Worm (Caenorhabditis elegans) whole organism, L2 larva: ENCODE measurements around the gene srw-121.

Experiments used
- C34F6.9 ChIP-seq: fragments of 150-350 bp; optimal IDR thresholded peaks from 2 replicates; lab custom pipeline; 2014; ENCODE audit warnings: missing biosample characterization, missing genetic modification characterization
- F13H6.1 ChIP-seq: sonication (generic microtip); optimal IDR thresholded peaks from 2 replicates; lab custom pipeline; 2016; ENCODE audit warnings: missing genetic modification characterization, missing compliant biosample characterization
- R02D3.7 ChIP-seq: fragments of 150-350 bp; optimal IDR thresholded peaks from 2 replicates; lab custom pipeline; 2014; ENCODE audit warnings: missing biosample characterization, missing genetic modification characterization
- Y55F3AM.14 ChIP-seq: fragments of 200-800 bp; sonication (Bioruptor generic); optimal IDR thresholded peaks from 2 replicates; lab custom pipeline; 2018; ENCODE audit warnings: mild to moderate bottlenecking, missing genetic modification characterization, missing compliant biosample characterization
- ZK546.5 ChIP-seq: sonication (generic microtip); optimal IDR thresholded peaks from 2 replicates; lab custom pipeline; 2017; ENCODE audit warnings: missing biosample characterization, missing genetic modification characterization
- blmp-1 ChIP-seq: sonication (generic microtip); optimal IDR thresholded peaks from 2 replicates; lab custom pipeline; 2017; ENCODE audit warnings: missing genetic modification characterization, mild to moderate bottlenecking, missing compliant biosample characterization, antibody characterized with exemption, moderate library complexity; ENCODE audit not compliant: insufficient read depth
- ceh-16 ChIP-seq: fragments of 150-350 bp; optimal IDR thresholded peaks from 2 replicates; lab custom pipeline; 2014; ENCODE audit warnings: missing biosample characterization, missing genetic modification characterization
- crh-2 ChIP-seq: sonication (generic microtip); optimal IDR thresholded peaks from 2 replicates; lab custom pipeline; 2017; ENCODE audit warnings: missing biosample characterization, missing genetic modification characterization
- dmd-4 ChIP-seq: sonication (generic microtip); optimal IDR thresholded peaks from 2 replicates; lab custom pipeline; 2017; ENCODE audit warnings: missing biosample characterization, missing genetic modification characterization
- egl-27 ChIP-seq: sonication (generic microtip); optimal IDR thresholded peaks from 3 replicates; lab custom pipeline; 2017; ENCODE audit warnings: missing biosample characterization, missing genetic modification reagents, missing genetic modification characterization
- gmeb-1 ChIP-seq: fragments of 150-350 bp; optimal IDR thresholded peaks from 2 replicates; lab custom pipeline; 2014; ENCODE audit warnings: missing biosample characterization, missing genetic modification characterization
- lin-11 ChIP-seq: fragments of 150-350 bp; sonication (generic microtip); optimal IDR thresholded peaks from 2 replicates; lab custom pipeline; 2014; ENCODE audit warnings: missing biosample characterization, missing genetic modification characterization, inconsistent platforms, mixed read lengths
- lin-13 ChIP-seq: fragments of 150-350 bp; optimal IDR thresholded peaks from 2 replicates; lab custom pipeline; 2014; ENCODE audit warnings: missing biosample characterization, missing genetic modification reagents, missing genetic modification characterization
- lin-39 ChIP-seq: fragments of 150-350 bp; optimal IDR thresholded peaks from 2 replicates; lab custom pipeline; 2014; ENCODE audit warnings: missing biosample characterization, missing genetic modification reagents, missing genetic modification characterization
- lsy-2 ChIP-seq, 2 experiments: fragments of 150-350 bp in 1 of 2; sonication (generic microtip) in 1 of 2; optimal IDR thresholded peaks; 2 replicates each; lab custom pipeline; 2014 to 2017; ENCODE audit warnings: missing biosample characterization in 2 of 2, missing genetic modification characterization in 2 of 2
- mab-5 ChIP-seq: fragments of 150-350 bp; optimal IDR thresholded peaks from 2 replicates; lab custom pipeline; 2014; ENCODE audit warnings: missing biosample characterization, missing genetic modification characterization
- mbf-1 ChIP-seq: sonication (generic microtip); optimal IDR thresholded peaks from 2 replicates; lab custom pipeline; 2017; ENCODE audit warnings: missing biosample characterization, missing genetic modification characterization
- mdl-1 ChIP-seq, 2 experiments: fragments of 150-350 bp in 1 of 2; sonication (generic microtip) in 1 of 2; optimal IDR thresholded peaks; 2 replicates each; lab custom pipeline; 2017; ENCODE audit warnings: missing biosample characterization in 2 of 2, missing genetic modification characterization in 2 of 2
- nhr-11 ChIP-seq: fragments of 150-350 bp; optimal IDR thresholded peaks from 2 replicates; lab custom pipeline; 2014; ENCODE audit warnings: missing biosample characterization, missing genetic modification characterization
- nhr-12 ChIP-seq: fragments of 150-350 bp; optimal IDR thresholded peaks from 2 replicates; lab custom pipeline; 2014; ENCODE audit warnings: missing biosample characterization, missing genetic modification characterization
- nhr-21 ChIP-seq: fragments of 150-350 bp; optimal IDR thresholded peaks from 2 replicates; lab custom pipeline; 2014; ENCODE audit warnings: missing biosample characterization, missing genetic modification characterization
- nhr-23 ChIP-seq: fragments of 150-350 bp; optimal IDR thresholded peaks from 2 replicates; lab custom pipeline; 2014; ENCODE audit warnings: missing biosample characterization, missing genetic modification reagents, missing genetic modification characterization
- nhr-237 ChIP-seq: fragments of 150-350 bp; optimal IDR thresholded peaks from 2 replicates; lab custom pipeline; 2014; ENCODE audit warnings: missing biosample characterization, missing genetic modification characterization
- nhr-25 ChIP-seq: fragments of 150-350 bp; sonication (generic microtip); optimal IDR thresholded peaks from 3 replicates; lab custom pipeline; 2014; ENCODE audit warnings: missing biosample characterization, missing genetic modification characterization
- nhr-77 ChIP-seq: fragments of 150-350 bp; optimal IDR thresholded peaks from 2 replicates; lab custom pipeline; 2014; ENCODE audit warnings: missing biosample characterization, missing genetic modification characterization
- skn-1 ChIP-seq: sonication (generic microtip); optimal IDR thresholded peaks from 2 replicates; lab custom pipeline; 2017; ENCODE audit warnings: missing biosample characterization, missing genetic modification characterization
- sma-3 ChIP-seq: sonication (generic microtip); optimal IDR thresholded peaks from 2 replicates; lab custom pipeline; 2016; ENCODE audit warnings: missing genetic modification reagents, missing genetic modification characterization, missing compliant biosample characterization
- snpc-4 ChIP-seq: fragments of 150-350 bp; optimal IDR thresholded peaks from 2 replicates; lab custom pipeline; 2014; ENCODE audit warnings: missing biosample characterization, missing genetic modification characterization
- unc-39 ChIP-seq: fragments of 150-350 bp; optimal IDR thresholded peaks from 2 replicates; lab custom pipeline; 2014; ENCODE audit warnings: missing biosample characterization, missing genetic modification characterization
- unc-55 ChIP-seq: fragments of 150-350 bp; sonication (generic microtip); optimal IDR thresholded peaks from 3 replicates; lab custom pipeline; 2014; ENCODE audit warnings: missing biosample characterization, missing genetic modification reagents, missing genetic modification characterization
- unc-62 ChIP-seq: fragments of 150-350 bp; optimal IDR thresholded peaks from 2 replicates; lab custom pipeline; 2014; ENCODE audit warnings: missing biosample characterization, missing genetic modification reagents, missing genetic modification characterization
- zag-1 ChIP-seq: fragments of 150-350 bp; optimal IDR thresholded peaks from 2 replicates; lab custom pipeline; 2014; ENCODE audit warnings: missing biosample characterization, missing genetic modification characterization
- ztf-1 ChIP-seq: fragments of 200-800 bp; sonication (Bioruptor generic); conservative IDR thresholded peaks from 2 replicates; pipeline ENCODE4 v1.3.6; 2022; ENCODE audit warnings: missing genetic modification characterization, missing compliant biosample characterization
- ztf-11 ChIP-seq: sonication (generic microtip); optimal IDR thresholded peaks from 2 replicates; lab custom pipeline; 2017; ENCODE audit warnings: missing biosample characterization, missing genetic modification characterization
- ztf-4 ChIP-seq: fragments of 150-350 bp; optimal IDR thresholded peaks from 2 replicates; lab custom pipeline; 2014; ENCODE audit warnings: missing biosample characterization, missing genetic modification characterization

Gene srw-121

DNA sequence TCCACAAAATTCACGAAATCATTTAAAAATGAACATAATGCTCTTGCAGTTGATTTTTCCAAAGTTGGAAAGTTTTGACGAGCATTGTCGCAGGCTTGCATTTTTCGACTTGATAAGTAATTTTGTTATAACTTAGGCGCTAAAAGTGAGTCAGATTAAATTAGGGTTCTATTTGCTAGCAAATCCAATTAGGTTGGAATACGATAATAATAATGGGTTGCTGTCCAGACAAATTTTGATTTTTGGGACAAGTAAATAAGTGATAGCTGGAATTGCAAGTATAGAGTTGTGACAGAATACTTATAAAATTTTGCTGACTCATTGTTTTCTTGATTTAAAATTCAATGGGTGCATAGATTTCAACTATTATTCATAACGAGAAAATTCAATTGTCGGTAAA, 14.6 kb upstream of the srw-121 start, which contains the start of gene srw-112:
Gene srw-112, minus strand, starts transcription at position 101 of the 400 bp plus-strand sequence.
- TF ChIP-seq mbf-1 (no peak), F13H6.1 (tag; lab: Kevin White, UChicago) (no peak), unc-62 (no peak), nhr-25 (tag; lab: Kevin White, UChicago) (no peak), lin-39 (tag; lab: Kevin White, UChicago) (no peak)

DNA sequence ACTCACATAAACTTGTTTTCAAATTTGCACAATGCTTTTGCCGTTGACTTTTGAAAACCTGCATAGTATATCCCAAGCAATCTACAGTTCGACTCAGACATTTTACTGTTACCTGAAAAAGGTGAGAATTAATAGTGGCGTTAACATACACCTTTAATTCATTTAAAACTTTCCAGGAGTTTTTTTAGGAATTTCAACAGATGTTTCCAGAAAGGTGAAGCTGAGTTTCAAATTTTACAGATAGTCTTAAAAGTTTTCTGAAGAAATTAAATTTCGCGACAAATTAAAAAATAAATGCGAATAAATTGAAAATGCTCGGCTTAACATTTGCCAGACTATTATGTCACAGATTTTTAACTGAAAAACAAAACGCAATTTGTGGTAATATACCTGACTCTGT, 8.4 kb upstream of the srw-121 start, which contains the start of gene srw-119:
Gene srw-119, minus strand, starts transcription at position 101 of the 400 bp plus-strand sequence.
- TF ChIP-seq unc-55 (GFP tag; lab: Kevin White, UChicago) (no peak), nhr-21 (no peak), mdl-1 (tag; optimal IDR thresholded peaks at IDR 0.05; lab: Kevin White, UChicago) (no peak), nhr-11 (no peak), crh-2 (tag; lab: Kevin White, UChicago) (no peak), gmeb-1 (tag; lab: Kevin White, UChicago) (no peak), Y55F3AM.14 (no peak), unc-39 (no peak), lin-13 (GFP tag; lab: Kevin White, UChicago) (no peak), nhr-23 (tag; lab: Kevin White, UChicago) (no peak), nhr-237 (no peak), egl-27 (no peak), C34F6.9 (no peak)

DNA sequence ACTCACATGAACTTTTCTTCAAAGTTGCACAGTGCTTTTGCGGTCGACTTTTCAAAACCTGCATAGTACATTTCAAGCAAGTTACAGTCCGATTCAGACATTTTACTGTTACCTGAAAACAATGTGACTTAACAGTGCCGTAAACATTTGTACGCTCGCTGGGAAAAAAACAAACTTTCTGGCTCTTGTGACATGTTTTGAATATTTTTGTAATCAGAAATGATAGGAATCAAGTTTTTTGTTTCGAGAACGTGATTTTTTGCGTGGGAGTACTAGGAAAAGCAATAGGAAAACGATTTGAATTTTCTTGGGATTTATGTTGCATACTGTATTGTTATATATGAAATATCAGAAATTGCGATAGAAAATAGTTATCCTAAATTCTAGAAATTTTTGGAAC, 4.7 kb upstream of the srw-121 start, which contains the start of gene srw-120:
Gene srw-120, minus strand, starts transcription at position 101 of the 400 bp plus-strand sequence.
- TF ChIP-seq mab-5 (tag; lab: Kevin White, UChicago) (no peak), crh-2 (tag; lab: Kevin White, UChicago) (no peak), lsy-2 (tag; optimal IDR thresholded peaks at IDR 0.05; lab: Kevin White, UChicago) (no peak), zag-1 (tag; lab: Kevin White, UChicago) (no peak), nhr-25 (tag; lab: Kevin White, UChicago) (no peak), blmp-1 (tag; lab: Kevin White, UChicago) (no peak), R02D3.7 (tag; lab: Kevin White, UChicago) (no peak), dmd-4 (no peak), nhr-23 (tag; lab: Kevin White, UChicago) (no peak), egl-27 (no peak)

DNA sequence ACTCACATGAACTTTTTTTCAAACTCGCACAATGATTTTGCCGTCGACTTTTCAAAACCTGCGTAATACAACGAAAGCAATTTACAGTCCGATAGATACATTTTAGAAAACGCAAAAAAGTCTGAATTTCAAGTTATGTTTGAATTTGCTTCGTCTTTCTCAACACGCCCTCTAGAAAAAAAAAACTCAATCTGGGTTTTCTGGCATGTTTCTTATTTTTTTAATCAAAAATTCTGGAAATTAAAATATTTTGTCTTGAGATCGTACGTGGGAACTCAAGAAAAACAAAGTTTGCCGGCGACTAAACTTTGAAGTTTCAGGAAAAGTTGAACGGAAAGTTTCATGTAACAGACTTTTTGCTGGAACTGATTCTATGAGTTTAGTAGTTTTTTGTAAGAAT, 2.4 kb upstream of the srw-121 start, which contains the start of gene srw-115:
Gene srw-115, minus strand, starts transcription at position 101 of the 400 bp plus-strand sequence.
- TF ChIP-seq skn-1 = no peak
- TF ChIP-seq nhr-237 = no peak
- TF ChIP-seq snpc-4 (tag; lab: Kevin White, UChicago) = no peak
- TF ChIP-seq blmp-1 (tag; lab: Kevin White, UChicago) = no peak
- TF ChIP-seq ztf-1 (GFP tag; lab: Robert Waterston, UW) = no peak
- no peak for TF ChIP-seq F13H6.1 (tag; lab: Kevin White, UChicago)
- no peak for TF ChIP-seq crh-2 (tag; lab: Kevin White, UChicago)
- no peak for TF ChIP-seq mab-5 (tag; lab: Kevin White, UChicago)
- no peak for TF ChIP-seq lsy-2 (tag; optimal IDR thresholded peaks at IDR 0.05; lab: Kevin White, UChicago)
- no peak for TF ChIP-seq ZK546.5 (tag; lab: Kevin White, UChicago)
- no peak for TF ChIP-seq dmd-4
- no peak for TF ChIP-seq nhr-12
- TF ChIP-seq lin-11 (tag; lab: Kevin White, UChicago) = no peak
- no peak for TF ChIP-seq sma-3 (GFP tag; lab: Kevin White, UChicago)
- TF ChIP-seq ztf-4 = no peak
- TF ChIP-seq nhr-77 (tag; lab: Kevin White, UChicago) = no peak
- no peak for TF ChIP-seq ceh-16 (tag; lab: Kevin White, UChicago)
- TF ChIP-seq mbf-1 = no peak

DNA sequence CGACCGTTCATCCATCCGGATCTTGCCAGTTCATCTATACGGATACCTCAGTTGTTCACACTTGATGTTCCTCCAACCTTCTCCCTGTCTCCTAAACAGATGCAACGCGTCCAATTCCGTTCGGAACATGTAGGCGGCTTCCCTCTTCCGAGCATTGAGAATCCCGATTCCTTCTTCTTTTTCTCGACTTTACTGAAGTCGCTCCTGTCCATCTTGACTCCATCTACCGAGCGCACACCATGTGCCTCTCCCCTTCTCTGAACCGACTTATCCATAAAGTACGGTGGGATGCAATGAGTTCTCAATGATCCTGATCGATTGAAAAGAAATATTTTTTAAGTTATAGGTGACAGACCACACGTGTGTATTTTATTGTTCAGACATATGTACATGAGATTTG, 675 bp upstream of the srw-121 start:
- TF ChIP-seq nhr-23 (tag; lab: Kevin White, UChicago) = no peak
- no peak for TF ChIP-seq ztf-11 (tag; lab: Kevin White, UChicago)
- TF ChIP-seq ZK546.5 (tag; lab: Kevin White, UChicago) = no peak
- TF ChIP-seq, all 48 proteins: peak for 0
